Worm (Caenorhabditis elegans) whole organism, mixed stage, embryonic: ENCODE measurements around the gene zhit-2.

Experiments
- bed-3 ChIP-seq: fragments of 200-800 bp; sonication (Bioruptor generic); optimal IDR thresholded peaks from 3 replicates; lab custom pipeline; 2018; ENCODE audit warnings: mild to moderate bottlenecking, missing genetic modification characterization, moderate library complexity, missing compliant biosample characterization
- sem-2 ChIP-seq: fragments of 200-800 bp; sonication (Bioruptor generic); optimal IDR thresholded peaks from 2 replicates; lab custom pipeline; 2018; ENCODE audit warnings: mild to moderate bottlenecking, missing genetic modification characterization, missing compliant biosample characterization
- snpc-4 ChIP-seq: fragments of 150-350 bp; optimal IDR thresholded peaks from 2 replicates; lab custom pipeline; 2014; ENCODE audit warnings: missing biosample characterization, missing genetic modification characterization
- unc-62 ChIP-seq: fragments of 150-350 bp; optimal IDR thresholded peaks from 2 replicates; lab custom pipeline; 2014; ENCODE audit warnings: missing biosample characterization, missing genetic modification reagents, missing genetic modification characterization

ce11 chrIII:4205751-4206327, 38.3 kb downstream of the zhit-2 start, which contains the start of gene R74.8:
- TF ChIP-seq sem-2 (GFP tag; lab: Kevin White, UChicago): no peak
- peak; percentile 13 for TF ChIP-seq unc-62
- TF ChIP-seq bed-3 (GFP tag; lab: Kevin White, UChicago): no peak
- no peak for TF ChIP-seq snpc-4 (tag; lab: Kevin White, UChicago)
